Fruit fly (Drosophila melanogaster): ENCODE data around the gene Gnpnat.
A peak's percentile ranks its signal among the peaks of the same experiment; 100 is the strongest.

The Gnpnat gene

DNA sequence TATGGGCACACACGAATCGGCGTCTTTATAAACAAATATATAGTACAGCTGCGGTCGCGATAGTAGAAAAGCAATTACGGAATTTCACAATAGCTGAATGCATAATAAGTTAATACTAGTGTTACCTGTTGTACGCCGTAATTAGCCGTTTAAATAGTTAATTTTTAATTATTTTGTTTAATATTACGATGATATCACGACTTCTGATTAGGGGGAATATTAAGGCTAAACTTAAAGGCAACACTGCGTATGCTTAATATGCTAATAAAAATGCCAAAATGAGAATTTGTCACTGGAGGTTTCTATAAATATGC is 40.9 kb downstream of the Gnpnat start (continued):
- TF ChIP-seq wdn (GFP tag; IDR thresholded peaks at IDR 0.05) (no peak), CG12391 (tag; optimal IDR thresholded peaks at IDR 0.05) (no peak), pnt (GFP tag; optimal IDR thresholded peaks at IDR 0.05) (no peak), NC2β (GFP tag; optimal IDR thresholded peaks at IDR 0.05) (no peak), gsb-n (tag; optimal IDR thresholded peaks at IDR 0.05) (no peak), gcm (GFP tag; optimal IDR thresholded peaks at IDR 0.05) (no peak), Nf-YC (tag; optimal IDR thresholded peaks at IDR 0.05) (no peak), Dll (GFP tag; IDR thresholded peaks at IDR 0.05; ENCODE audit: partially characterized antibody) (no peak), H2.0 (GFP tag; IDR thresholded peaks at IDR 0.05) (no peak), slbo (GFP tag; IDR thresholded peaks at IDR 0.05) (0 out of 2 replicates have a peak, but pooled peaks have one; percentile 4), Oli (tag; optimal IDR thresholded peaks at IDR 0.05) (no peak), Blimp-1 (GFP tag; optimal IDR thresholded peaks at IDR 0.05) (no peak), corto (GFP tag; optimal IDR thresholded peaks at IDR 0.05) (no peak), CG11504 (tag; optimal IDR thresholded peaks at IDR 0.05) (no peak), tx (GFP tag; optimal IDR thresholded peaks at IDR 0.05) (no peak), tin (GFP tag; optimal IDR thresholded peaks at IDR 0.05) (no peak), kay (GFP tag; optimal IDR thresholded peaks at IDR 0.05) (peak; percentile 55), jing (GFP tag; optimal IDR thresholded peaks at IDR 0.05) (no peak), unpg (GFP tag; optimal IDR thresholded peaks at IDR 0.05) (no peak), sna (GFP tag; IDR thresholded peaks at IDR 0.05; ENCODE audit: partially characterized antibody) (no peak), toy (GFP tag; IDR thresholded peaks at IDR 0.05) (no peak), CG15479 (GFP tag; optimal IDR thresholded peaks at IDR 0.05) (no peak), CG10565 (GFP tag; optimal IDR thresholded peaks at IDR 0.05) (no peak), CG18599 (GFP tag; optimal IDR thresholded peaks at IDR 0.05) (peak; percentile 22), emc (GFP tag; optimal IDR thresholded peaks at IDR 0.05) (no peak), Ets65A (GFP tag) (no peak), eve (GFP tag; optimal IDR thresholded peaks at IDR 0.05) (no peak), Ravus (GFP tag; IDR thresholded peaks at IDR 0.05) (no peak), CG18619 (GFP tag; optimal IDR thresholded peaks at IDR 0.05) (no peak), CG15696 (tag; optimal IDR thresholded peaks at IDR 0.05) (no peak), unc-4 (GFP tag; IDR thresholded peaks at IDR 0.05; ENCODE audit: partially characterized antibody) (peak; percentile 10; the same call in 1 of the 2 replicates), CG12942 (GFP tag; optimal IDR thresholded peaks at IDR 0.05) (no peak), Lim3 (GFP tag; IDR thresholded peaks at IDR 0.05) (no peak), CG8290 (GFP tag; optimal IDR thresholded peaks at IDR 0.05) (no peak), CG8290 (tag; optimal IDR thresholded peaks at IDR 0.05) (no peak), CG2202 (tag; optimal IDR thresholded peaks at IDR 0.05) (no peak), CG12104 (GFP tag; optimal IDR thresholded peaks at IDR 0.05) (no peak), D19B (GFP tag; optimal IDR thresholded peaks at IDR 0.05) (peak; percentile 8), croc (GFP tag; conservative IDR thresholded peaks at IDR 0.05) (no peak), lab (GFP tag; optimal IDR thresholded peaks at IDR 0.05) (peak; percentile 44), gt (GFP tag; IDR thresholded peaks at IDR 0.05) (no peak), gce (GFP tag; IDR thresholded peaks at IDR 0.05) (no peak), trem (tag; optimal IDR thresholded peaks at IDR 0.05) (no peak), CG12236 (GFP tag; optimal IDR thresholded peaks at IDR 0.05) (no peak), odd (GFP tag; optimal IDR thresholded peaks at IDR 0.05) (no peak), CG2678 (tag; optimal IDR thresholded peaks at IDR 0.05) (peak; percentile 27), sens-2 (GFP tag; IDR thresholded peaks at IDR 0.05) (no peak), CG11696 (GFP tag; IDR thresholded peaks at IDR 0.05) (peak; percentile 31; the same call in 1 of the 2 replicates), ro (GFP tag; IDR thresholded peaks at IDR 0.05) (no peak), Rx (GFP tag; IDR thresholded peaks at IDR 0.05) (no peak), CG6791 (GFP tag; IDR thresholded peaks at IDR 0.05; ENCODE audit: partially characterized antibody) (no peak), Chrac-16 (GFP tag; optimal IDR thresholded peaks at IDR 0.05) (no peak), dati (GFP tag; IDR thresholded peaks at IDR 0.05) (no peak)
